Worm (Caenorhabditis elegans): ENCODE measurements around the gene syd-1.

DNA sequence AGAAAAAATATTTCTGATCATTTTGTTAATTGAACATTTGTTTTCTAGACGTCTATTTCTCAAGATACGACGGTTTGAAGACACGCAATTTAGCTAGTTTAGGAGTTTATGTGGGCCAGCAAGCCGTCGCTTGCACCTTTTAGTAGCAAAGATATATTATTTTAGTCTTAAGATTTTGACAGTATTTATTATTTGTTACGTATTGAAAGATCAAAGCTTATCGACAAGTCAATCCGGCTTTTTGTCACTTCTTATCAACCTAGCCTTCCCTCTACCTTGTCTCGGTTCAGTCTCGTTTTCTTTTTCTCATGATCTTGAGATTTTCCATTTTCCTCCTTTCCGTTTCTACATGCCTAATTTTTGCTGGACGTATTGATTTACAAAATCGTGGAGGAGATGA is 20.6 kb downstream of the syd-1 start, which contains the start of gene F35D2.2:
- TF ChIP-seq nhr-12 (tag; optimal IDR thresholded peaks at IDR 0.05) (no peak), snpc-4 (tag; optimal IDR thresholded peaks at IDR 0.05) (no peak), unc-39 (tag; optimal IDR thresholded peaks at IDR 0.05) (no peak), mab-5 (tag; optimal IDR thresholded peaks at IDR 0.05) (no peak), nhr-237 (tag; optimal IDR thresholded peaks at IDR 0.05) (no peak), mep-1 (tag; optimal IDR thresholded peaks at IDR 0.05) (no peak), unc-62 (GFP tag; optimal IDR thresholded peaks at IDR 0.05) (no peak), pha-4 (tag; optimal IDR thresholded peaks at IDR 0.05) (no peak), elt-3 (tag; optimal IDR thresholded peaks at IDR 0.05) (no peak), lin-13 (tag; optimal IDR thresholded peaks at IDR 0.05) (no peak), elt-1 (tag; optimal IDR thresholded peaks at IDR 0.05; ENCODE audit: borderline replicate concordance, insufficient read depth) (no peak), sptf-1 (tag; optimal IDR thresholded peaks at IDR 0.05) (no peak)

All from whole organism, mixed stage, embryonic.